Fruit fly (Drosophila melanogaster) whole organism, embryonic: ENCODE data around the gene Prosbeta2R2.
A peak's percentile ranks its signal among the peaks of the same experiment; 100 is the strongest.

Experiments
- CG12155 ChIP-seq: fragments of 200-800 bp; sonication (Bioruptor generic); optimal IDR thresholded peaks from 3 replicates; lab custom pipeline; 2016; ENCODE audit warnings: missing biosample characterization, missing genetic modification characterization
- CG16813 ChIP-seq: fragments of 200-800 bp; sonication (Bioruptor generic); IDR thresholded peaks from 3 replicates; pipeline ENCODE4 v1.3.6; 2022; ENCODE audit warnings: missing biosample characterization, missing genetic modification characterization; ENCODE audit not compliant: partially characterized antibody
- CG16815 ChIP-seq: fragments of 200-800 bp; sonication (Bioruptor generic); optimal IDR thresholded peaks from 3 replicates; lab custom pipeline; 2017; ENCODE audit warnings: missing biosample characterization, mild to moderate bottlenecking, missing genetic modification characterization
- CG6175 ChIP-seq: fragments of 200-800 bp; sonication (Bioruptor generic); IDR thresholded peaks from 3 replicates; pipeline ENCODE4 v1.3.6; 2022; ENCODE audit warnings: missing biosample characterization, missing genetic modification characterization
- CG6854 ChIP-seq: fragments of 200-800 bp; sonication (Bioruptor generic); optimal IDR thresholded peaks from 3 replicates; lab custom pipeline; 2017; ENCODE audit warnings: missing biosample characterization, mild to moderate bottlenecking, missing genetic modification characterization
- CTCF ChIP-seq: fragments of 200-800 bp; sonication (Bioruptor generic); optimal IDR thresholded peaks from 2 replicates; lab custom pipeline; 2017; ENCODE audit warnings: missing biosample characterization, mild to moderate bottlenecking, missing genetic modification characterization, moderate library complexity
- Hey ChIP-seq: fragments of 200-800 bp; sonication (Bioruptor generic); optimal IDR thresholded peaks from 3 replicates; lab custom pipeline; 2018; ENCODE audit warnings: missing biosample characterization, mild to moderate bottlenecking, missing genetic modification characterization
- Sox100B ChIP-seq: fragments of 200-800 bp; sonication (Bioruptor generic); optimal IDR thresholded peaks from 3 replicates; lab custom pipeline; 2018; ENCODE audit warnings: missing biosample characterization, mild to moderate bottlenecking, missing genetic modification characterization
- cad ChIP-seq: fragments of >200 bp; optimal IDR thresholded peaks from 2 replicates; lab custom pipeline; 2017; ENCODE audit warnings: missing biosample characterization, missing genetic modification characterization
- ewg ChIP-seq: fragments of 200-800 bp; sonication (Bioruptor generic); optimal IDR thresholded peaks from 3 replicates; lab custom pipeline; 2017; ENCODE audit warnings: mild to moderate bottlenecking, missing biosample characterization, missing genetic modification reagents, missing genetic modification characterization
- lbe ChIP-seq: fragments of 200-800 bp; sonication (Bioruptor generic); optimal IDR thresholded peaks from 2 replicates; lab custom pipeline; 2016; ENCODE audit warnings: missing biosample characterization, mild to moderate bottlenecking, missing genetic modification characterization
- nau ChIP-seq: fragments of 200-800 bp; sonication (Bioruptor generic); optimal IDR thresholded peaks from 3 replicates; lab custom pipeline; 2017; ENCODE audit warnings: missing biosample characterization, mild to moderate bottlenecking, missing genetic modification characterization, missing genetic modification reagents
- scrt ChIP-seq: fragments of 200-800 bp; sonication (Bioruptor generic); optimal IDR thresholded peaks from 2 replicates; lab custom pipeline; 2018; ENCODE audit warnings: missing biosample characterization, mild to moderate bottlenecking, missing genetic modification characterization, moderate library complexity
- sens ChIP-seq: fragments of 200-800 bp; sonication (Bioruptor generic); peaks from one replicate; lab custom pipeline; 2016; ENCODE audit warnings: missing biosample characterization, missing genetic modification characterization
- zfh2 ChIP-seq: fragments of 200-800 bp; sonication (Bioruptor generic); optimal IDR thresholded peaks from 2 replicates; lab custom pipeline; 2016; ENCODE audit warnings: missing biosample characterization, missing genetic modification characterization

The Prosbeta2R2 gene

DNA sequence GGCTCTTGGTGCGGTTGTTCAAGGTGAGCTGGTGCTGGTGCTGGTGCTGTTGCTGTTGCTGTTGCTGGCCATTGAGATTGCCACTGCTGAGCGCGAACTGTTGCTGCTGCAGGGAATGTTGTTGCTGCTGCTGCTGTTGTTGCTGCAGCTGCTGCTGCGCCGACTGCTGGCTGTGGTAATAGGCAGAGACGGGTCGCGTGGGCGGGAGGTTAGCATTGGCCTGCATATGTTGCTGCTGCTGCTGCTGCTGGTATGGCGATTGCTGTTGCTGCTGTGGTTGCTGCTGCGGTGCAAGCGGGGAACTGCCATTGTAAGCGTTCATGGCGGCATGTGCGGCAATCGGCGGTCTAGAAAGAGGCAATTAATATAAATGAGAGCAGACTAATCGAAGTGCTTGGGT is 43.4 kb downstream of the Prosbeta2R2 start:
- no peak for TF ChIP-seq CTCF (GFP tag; lab: Kevin White, UChicago)
- no peak for TF ChIP-seq Hey (tag; lab: Kevin White, UChicago)
- 0 out of 3 replicates have a peak, but pooled peaks have one; percentile 28 for TF ChIP-seq CG16813 (GFP tag; lab: Robert Waterston, UW)
- 0 out of 3 replicates have a peak, but pooled peaks have one; percentile 11 for TF ChIP-seq CG6175 (GFP tag; lab: Robert Waterston, UW)
- no peak for TF ChIP-seq CG16815 (GFP tag; lab: Kevin White, UChicago)
- no peak for TF ChIP-seq CG12155 (GFP tag; lab: Kevin White, UChicago)
- TF ChIP-seq lbe (GFP tag; lab: Kevin White, UChicago) = no peak
- TF ChIP-seq CG6854 = no peak
- TF ChIP-seq cad (GFP tag; lab: Kevin White, UChicago) = no peak
- no peak for TF ChIP-seq nau
- no peak for TF ChIP-seq Sox100B (GFP tag; lab: Kevin White, UChicago)

DNA sequence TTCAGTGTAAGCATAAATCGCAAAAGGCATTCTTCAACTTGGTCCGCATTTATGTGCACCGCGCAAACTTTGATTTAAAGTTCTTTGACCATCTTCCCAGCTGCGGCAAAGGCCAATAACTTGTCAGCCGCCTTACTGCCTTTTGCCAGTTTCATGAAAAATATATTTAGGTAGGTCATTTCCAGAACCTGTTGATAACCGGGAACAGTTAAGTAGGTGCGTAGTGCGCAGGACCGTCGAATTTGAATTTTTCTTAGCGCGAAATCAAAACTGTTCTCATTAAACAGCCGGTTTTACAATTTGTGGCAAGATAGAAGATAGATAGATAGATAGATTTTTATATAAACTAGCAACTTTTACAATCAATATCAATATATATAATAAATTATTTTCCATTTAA is 47.4 kb downstream of the Prosbeta2R2 start:
- TF ChIP-seq sens = peak; percentile 66
- TF ChIP-seq ewg (GFP tag; lab: Kevin White, UChicago) = peak; percentile 86
- no peak for TF ChIP-seq nau
- no peak for TF ChIP-seq zfh2 (GFP tag; lab: Kevin White, UChicago)
- peak; percentile 97 for TF ChIP-seq scrt (GFP tag; lab: Kevin White, UChicago)
- TF ChIP-seq, all 482 proteins: peak for 3
